Worm (Caenorhabditis elegans) whole organism, mixed stage, embryonic: ENCODE data around the gene smf-2.

ENCODE experiments used
- M03D4.4 ChIP-seq: sonication (generic microtip); optimal IDR thresholded peaks from 2 replicates; lab custom pipeline; 2017; ENCODE audit warnings: mild to moderate bottlenecking, missing genetic modification characterization, missing compliant biosample characterization
- bed-3 ChIP-seq: fragments of 200-800 bp; sonication (Bioruptor generic); optimal IDR thresholded peaks from 3 replicates; lab custom pipeline; 2018; ENCODE audit warnings: mild to moderate bottlenecking, missing genetic modification characterization, moderate library complexity, missing compliant biosample characterization
- blmp-1 ChIP-seq: fragments of 150-350 bp; optimal IDR thresholded peaks from 2 replicates; lab custom pipeline; 2014; ENCODE audit warnings: missing biosample characterization, missing genetic modification characterization
- ceh-39 ChIP-seq: fragments of 150-350 bp; optimal IDR thresholded peaks from 2 replicates; lab custom pipeline; 2014; ENCODE audit warnings: missing biosample characterization, missing genetic modification characterization
- ceh-43 ChIP-seq: fragments of 200-800 bp; sonication (Bioruptor generic); optimal IDR thresholded peaks from 2 replicates; lab custom pipeline; 2018; ENCODE audit warnings: mild to moderate bottlenecking, missing genetic modification characterization, moderate library complexity, missing compliant biosample characterization
- ceh-83 ChIP-seq: fragments of 200-800 bp; sonication (Bioruptor generic); optimal IDR thresholded peaks from 2 replicates; lab custom pipeline; 2018; ENCODE audit warnings: mild to moderate bottlenecking, missing genetic modification characterization, missing compliant biosample characterization
- cnd-1 ChIP-seq: fragments of 200-800 bp; sonication (Bioruptor generic); optimal IDR thresholded peaks from 2 replicates; lab custom pipeline; 2018; ENCODE audit warnings: mild to moderate bottlenecking, missing genetic modification characterization, missing compliant biosample characterization
- drap-1 ChIP-seq: fragments of 200-800 bp; sonication (Bioruptor generic); optimal IDR thresholded peaks from 3 replicates; lab custom pipeline; 2018; ENCODE audit warnings: mild to moderate bottlenecking, missing genetic modification characterization, missing compliant biosample characterization
- flh-1 ChIP-seq: fragments of 200-800 bp; sonication (Bioruptor generic); optimal IDR thresholded peaks from 2 replicates; lab custom pipeline; 2018; ENCODE audit warnings: mild to moderate bottlenecking, missing genetic modification characterization, moderate library complexity, missing compliant biosample characterization
- ham-2 ChIP-seq: fragments of 200-800 bp; sonication (Bioruptor generic); optimal IDR thresholded peaks from 2 replicates; lab custom pipeline; 2018; ENCODE audit warnings: mild to moderate bottlenecking, missing genetic modification characterization, missing compliant biosample characterization
- hlh-1 ChIP-seq: fragments of 150-350 bp; optimal IDR thresholded peaks from 2 replicates; lab custom pipeline; 2014; ENCODE audit warnings: missing biosample characterization, missing genetic modification reagents, missing genetic modification characterization
- lin-13 ChIP-seq: fragments of 150-350 bp; optimal IDR thresholded peaks from 2 replicates; lab custom pipeline; 2014; ENCODE audit warnings: missing biosample characterization, missing genetic modification characterization
- lin-32 ChIP-seq: fragments of 200-800 bp; sonication (Bioruptor generic); optimal IDR thresholded peaks from 2 replicates; lab custom pipeline; 2018; ENCODE audit warnings: mild to moderate bottlenecking, missing genetic modification characterization, missing compliant biosample characterization
- lsy-2 ChIP-seq: fragments of 150-350 bp; optimal IDR thresholded peaks from 2 replicates; lab custom pipeline; 2014; ENCODE audit warnings: missing biosample characterization, missing genetic modification characterization
- mab-5 ChIP-seq: fragments of 150-350 bp; optimal IDR thresholded peaks from 2 replicates; lab custom pipeline; 2014; ENCODE audit warnings: missing biosample characterization, missing genetic modification characterization
- mep-1 ChIP-seq: fragments of 150-350 bp; optimal IDR thresholded peaks from 2 replicates; lab custom pipeline; 2017; ENCODE audit warnings: missing biosample characterization, missing genetic modification reagents, missing genetic modification characterization, inconsistent platforms
- mls-2 ChIP-seq: sonication (generic microtip); optimal IDR thresholded peaks from 2 replicates; lab custom pipeline; 2016; ENCODE audit warnings: mild to moderate bottlenecking, missing genetic modification characterization, moderate library complexity, missing compliant biosample characterization
- nhr-2 ChIP-seq: fragments of 150-350 bp; optimal IDR thresholded peaks from 2 replicates; lab custom pipeline; 2014; ENCODE audit warnings: missing biosample characterization, missing genetic modification characterization
- nhr-237 ChIP-seq: fragments of 150-350 bp; optimal IDR thresholded peaks from 2 replicates; lab custom pipeline; 2014; ENCODE audit warnings: missing biosample characterization, missing genetic modification characterization
- nhr-28 ChIP-seq: fragments of 150-350 bp; optimal IDR thresholded peaks from 2 replicates; lab custom pipeline; 2014; ENCODE audit warnings: missing biosample characterization, missing genetic modification characterization
- nhr-76 ChIP-seq: sonication (generic microtip); optimal IDR thresholded peaks from 2 replicates; lab custom pipeline; 2017; ENCODE audit warnings: missing biosample characterization, missing genetic modification characterization
- pha-4 ChIP-seq: fragments of 150-350 bp; optimal IDR thresholded peaks from 2 replicates; lab custom pipeline; 2018; ENCODE audit warnings: missing biosample characterization, missing genetic modification reagents, missing genetic modification characterization
- sem-2 ChIP-seq: fragments of 200-800 bp; sonication (Bioruptor generic); optimal IDR thresholded peaks from 2 replicates; lab custom pipeline; 2018; ENCODE audit warnings: mild to moderate bottlenecking, missing genetic modification characterization, missing compliant biosample characterization
- snpc-4 ChIP-seq: fragments of 150-350 bp; optimal IDR thresholded peaks from 2 replicates; lab custom pipeline; 2014; ENCODE audit warnings: missing biosample characterization, missing genetic modification characterization
- tbx-8 ChIP-seq: fragments of 200-800 bp; sonication (Bioruptor generic); optimal IDR thresholded peaks from 2 replicates; lab custom pipeline; 2018; ENCODE audit warnings: mild to moderate bottlenecking, missing genetic modification characterization, moderate library complexity, missing compliant biosample characterization
- unc-39 ChIP-seq: fragments of 150-350 bp; optimal IDR thresholded peaks from 2 replicates; lab custom pipeline; 2014; ENCODE audit warnings: missing biosample characterization, missing genetic modification characterization
- ztf-11 ChIP-seq: fragments of 150-350 bp; optimal IDR thresholded peaks from 2 replicates; lab custom pipeline; 2014; ENCODE audit warnings: missing biosample characterization, missing genetic modification characterization

smf-2 gene

ce11 chrX:6718595-6718994 is at the start of gene smf-2:
Gene smf-2, minus strand, starts transcription at chrX:6718695.
- TF ChIP-seq snpc-4 (no peak), nhr-2 (no peak), bed-3 (GFP tag; lab: Kevin White, UChicago) (no peak), mab-5 (no peak), sem-2 (GFP tag; lab: Kevin White, UChicago) (no peak), tbx-8 (GFP tag; lab: Kevin White, UChicago) (no peak)

ce11 chrX:6761688-6762185 is 43.2 kb upstream of the smf-2 start, which contains the start of gene abts-4:
Gene abts-4, minus strand, starts transcription at chrX:6761738.
- no peak for TF ChIP-seq ztf-11 (tag; lab: Kevin White, UChicago)

ce11 chrX:6761211-6761610 is 42.7 kb upstream of the smf-2 start:
- TF ChIP-seq unc-39 (no peak), tbx-8 (GFP tag; lab: Kevin White, UChicago) (no peak), nhr-2 (no peak), sem-2 (GFP tag; lab: Kevin White, UChicago) (no peak), ceh-43 (GFP tag; lab: Kevin White, UChicago) (no peak), drap-1 (GFP tag; lab: Kevin White, UChicago) (no peak), ztf-11 (tag; lab: Kevin White, UChicago) (no peak), flh-1 (no peak), mab-5 (no peak), ceh-39 (no peak), M03D4.4 (tag; lab: Kevin White, UChicago) (no peak), ceh-83 (GFP tag; lab: Kevin White, UChicago) (no peak), nhr-76 (tag; lab: Kevin White, UChicago) (no peak), cnd-1 (tag; lab: Kevin White, UChicago) (no peak), lsy-2 (no peak), snpc-4 (no peak), lin-32 (GFP tag; lab: Kevin White, UChicago) (no peak)

ce11 chrX:6750145-6750544 is 31.6 kb upstream of the smf-2 start:
- TF ChIP-seq ztf-11 (tag; lab: Kevin White, UChicago) (no peak), nhr-76 (tag; lab: Kevin White, UChicago) (no peak), mls-2 (tag; lab: Kevin White, UChicago) (no peak), mep-1 (tag; lab: Kevin White, UChicago) (no peak), nhr-237 (tag; lab: Kevin White, UChicago) (peak; percentile 64), bed-3 (GFP tag; lab: Kevin White, UChicago) (no peak), ceh-83 (GFP tag; lab: Kevin White, UChicago) (no peak), pha-4 (tag; lab: Kevin White, UChicago) (peak; percentile 75), ham-2 (GFP tag; lab: Kevin White, UChicago) (peak; percentile 17), tbx-8 (GFP tag; lab: Kevin White, UChicago) (no peak), lsy-2 (no peak), flh-1 (no peak), cnd-1 (tag; lab: Kevin White, UChicago) (no peak)

ce11 chrX:6749124-6749822 is 30.8 kb upstream of the smf-2 start:
- no peak for TF ChIP-seq lin-32 (GFP tag; lab: Kevin White, UChicago)
- no peak for TF ChIP-seq M03D4.4 (tag; lab: Kevin White, UChicago)
- no peak for TF ChIP-seq ztf-11 (tag; lab: Kevin White, UChicago)
- no peak for TF ChIP-seq hlh-1 (tag; lab: Kevin White, UChicago)
- TF ChIP-seq blmp-1 (tag; lab: Kevin White, UChicago), result no peak
- no peak for TF ChIP-seq unc-39
- no peak for TF ChIP-seq lin-13 (tag; lab: Kevin White, UChicago)
- TF ChIP-seq drap-1 (GFP tag; lab: Kevin White, UChicago), result no peak
- TF ChIP-seq mab-5, result no peak
- no peak for TF ChIP-seq snpc-4
- no peak for TF ChIP-seq sem-2 (GFP tag; lab: Kevin White, UChicago)
- no peak for TF ChIP-seq nhr-2

- TF ChIP-seq nhr-28 (tag; lab: Kevin White, UChicago) (no peak), pha-4 (tag; lab: Kevin White, UChicago) (peak; percentile 26)
Measured at ce11 chrX:6747906-6748356, 29.4 kb upstream of the smf-2 start.
